Fruit fly (Drosophila melanogaster) whole organism, embryonic: ENCODE measurements around the gene CG13898.

Source experiments
- Asciz ChIP-seq: fragments of 200-800 bp; sonication (Bioruptor generic); optimal IDR thresholded peaks from 2 replicates; lab custom pipeline; 2017; ENCODE audit warnings: missing biosample characterization, mild to moderate bottlenecking, missing genetic modification characterization, missing genetic modification reagents
- BtbVII ChIP-seq: fragments of 200-800 bp; sonication (Bioruptor generic); optimal IDR thresholded peaks from 3 replicates; lab custom pipeline; 2017; ENCODE audit warnings: missing biosample characterization, mild to moderate bottlenecking, missing genetic modification characterization
- CG11247 ChIP-seq: fragments of 200-800 bp; sonication (Bioruptor generic); IDR thresholded peaks from 2 replicates; pipeline ENCODE4 v1.3.6; 2022; ENCODE audit warnings: missing biosample characterization, missing genetic modification characterization
- CG11456 ChIP-seq: fragments of 200-800 bp; sonication (Bioruptor generic); IDR thresholded peaks from 3 replicates; pipeline ENCODE4 v1.3.6; 2022; ENCODE audit warnings: missing biosample characterization, missing genetic modification characterization
- CG11695 ChIP-seq: fragments of 200-800 bp; sonication (Bioruptor generic); IDR thresholded peaks from 3 replicates; pipeline ENCODE4 v1.3.6; 2022; ENCODE audit warnings: missing biosample characterization, missing genetic modification characterization
- CG13296 ChIP-seq: fragments of 200-800 bp; sonication (Bioruptor generic); optimal IDR thresholded peaks from 3 replicates; lab custom pipeline; 2018; ENCODE audit warnings: missing biosample characterization, mild to moderate bottlenecking, missing genetic modification characterization
- CG14014 ChIP-seq: fragments of 200-800 bp; sonication (Bioruptor generic); IDR thresholded peaks from 2 replicates; pipeline ENCODE4 v1.3.6; 2022; ENCODE audit warnings: missing biosample characterization, missing genetic modification characterization
- CG1602 ChIP-seq: fragments of 200-800 bp; sonication (Bioruptor generic); optimal IDR thresholded peaks from 3 replicates; lab custom pipeline; 2016; ENCODE audit warnings: missing biosample characterization, missing genetic modification characterization
- CG1647 ChIP-seq: fragments of 200-800 bp; sonication (Bioruptor generic); optimal IDR thresholded peaks from 3 replicates; lab custom pipeline; 2016; ENCODE audit warnings: missing biosample characterization, missing genetic modification characterization
- CG16815 ChIP-seq: fragments of 200-800 bp; sonication (Bioruptor generic); optimal IDR thresholded peaks from 3 replicates; lab custom pipeline; 2017; ENCODE audit warnings: missing biosample characterization, mild to moderate bottlenecking, missing genetic modification characterization
- CG17612 ChIP-seq: fragments of 200-800 bp; sonication (Bioruptor generic); IDR thresholded peaks from 2 replicates; pipeline ENCODE4 v1.3.6; 2022; ENCODE audit warnings: missing biosample characterization, missing genetic modification characterization
- CG2202 ChIP-seq: fragments of 200-800 bp; sonication (Bioruptor generic); optimal IDR thresholded peaks from 2 replicates; lab custom pipeline; 2018; ENCODE audit warnings: missing biosample characterization, mild to moderate bottlenecking, missing genetic modification characterization
- CG2678 ChIP-seq: fragments of 200-800 bp; sonication (Bioruptor generic); optimal IDR thresholded peaks from 3 replicates; lab custom pipeline; 2019; ENCODE audit warnings: missing biosample characterization, mild to moderate bottlenecking, missing genetic modification characterization, moderate library complexity
- CG2875 ChIP-seq: fragments of 200-800 bp; sonication (Bioruptor generic); optimal IDR thresholded peaks from 2 replicates; lab custom pipeline; 2017; ENCODE audit warnings: missing biosample characterization, mild to moderate bottlenecking, missing genetic modification characterization, missing genetic modification reagents
- CG3065 ChIP-seq: fragments of 200-800 bp; sonication (Bioruptor generic); optimal IDR thresholded peaks from 2 replicates; lab custom pipeline; 2016; ENCODE audit warnings: missing biosample characterization, missing genetic modification characterization
- CG34422 ChIP-seq: fragments of 200-800 bp; sonication (Bioruptor generic); IDR thresholded peaks from 3 replicates; pipeline ENCODE4 v1.3.6; 2022; ENCODE audit warnings: missing biosample characterization, missing genetic modification characterization
- CG4360 ChIP-seq: fragments of 200-800 bp; sonication (Bioruptor generic); IDR thresholded peaks from 2 replicates; pipeline ENCODE4 v1.3.6; 2022; ENCODE audit warnings: missing biosample characterization, missing genetic modification characterization
- CG4820 ChIP-seq: fragments of 200-800 bp; sonication (Bioruptor generic); optimal IDR thresholded peaks from 3 replicates; lab custom pipeline; 2016; ENCODE audit warnings: missing biosample characterization, missing genetic modification characterization
- CG6654 ChIP-seq: fragments of 200-800 bp; sonication (Bioruptor generic); optimal IDR thresholded peaks from 2 replicates; lab custom pipeline; 2017; ENCODE audit warnings: missing biosample characterization, mild to moderate bottlenecking, missing genetic modification characterization
- CG6683 ChIP-seq: fragments of 200-800 bp; sonication (Bioruptor generic); optimal IDR thresholded peaks from 2 replicates; lab custom pipeline; 2017; ENCODE audit warnings: missing biosample characterization, mild to moderate bottlenecking, missing genetic modification characterization, missing genetic modification reagents
- CG7745 ChIP-seq: fragments of 200-800 bp; sonication (Bioruptor generic); optimal IDR thresholded peaks from 2 replicates; lab custom pipeline; 2018; ENCODE audit warnings: missing biosample characterization, mild to moderate bottlenecking, missing genetic modification characterization, moderate library complexity
- CG7928 ChIP-seq: fragments of 200-800 bp; sonication (Bioruptor generic); optimal IDR thresholded peaks from 2 replicates; lab custom pipeline; 2017; ENCODE audit warnings: missing biosample characterization, mild to moderate bottlenecking, missing genetic modification characterization
- CG8290 ChIP-seq, 3 experiments: fragments of 200-800 bp; sonication (Bioruptor generic); optimal IDR thresholded peaks; 2 replicates each; lab custom pipeline; 2016 to 2019; ENCODE audit warnings: missing biosample characterization in 3 of 3, missing genetic modification characterization in 3 of 3, mild to moderate bottlenecking in 2 of 3, moderate library complexity in 1 of 3
- D ChIP-seq, 2 experiments: fragments of 200-800 bp in 1 of 2; fragments of >200 bp in 1 of 2; sonication (Bioruptor generic) in 1 of 2; optimal IDR thresholded peaks; 2 replicates in 1 of 2; 3 replicates in 1 of 2; lab custom pipeline; 2017; ENCODE audit warnings: mild to moderate bottlenecking in 1 of 2, missing biosample characterization in 1 of 2, missing genetic modification characterization in 1 of 2, missing genetic modification reagents in 1 of 2
- Dad ChIP-seq: fragments of 200-800 bp; sonication (Bioruptor generic); optimal IDR thresholded peaks from 3 replicates; lab custom pipeline; 2016; ENCODE audit warnings: missing biosample characterization, missing genetic modification characterization
- Dp ChIP-seq: fragments of 200-800 bp; sonication (Bioruptor generic); optimal IDR thresholded peaks from 2 replicates; lab custom pipeline; 2018; ENCODE audit warnings: missing biosample characterization, mild to moderate bottlenecking, missing genetic modification characterization, moderate library complexity
- Fer1 ChIP-seq: fragments of 200-800 bp; sonication (Bioruptor generic); optimal IDR thresholded peaks from 2 replicates; lab custom pipeline; 2017; ENCODE audit warnings: missing biosample characterization, mild to moderate bottlenecking, missing genetic modification characterization
- Hand ChIP-seq: fragments of 200-800 bp; sonication (Bioruptor generic); optimal IDR thresholded peaks from 2 replicates; lab custom pipeline; 2017; ENCODE audit warnings: mild to moderate bottlenecking, missing biosample characterization, missing genetic modification reagents, missing genetic modification characterization
- Hsf ChIP-seq: fragments of 200-800 bp; sonication (Bioruptor generic); optimal IDR thresholded peaks from 3 replicates; lab custom pipeline; 2016; ENCODE audit warnings: missing biosample characterization, missing genetic modification characterization
- Lhr ChIP-seq: fragments of 200-800 bp; sonication (Bioruptor generic); optimal IDR thresholded peaks from 3 replicates; lab custom pipeline; 2017; ENCODE audit warnings: mild to moderate bottlenecking, missing biosample characterization, missing genetic modification reagents, missing genetic modification characterization
- Mes4 ChIP-seq: fragments of 200-800 bp; sonication (Bioruptor generic); optimal IDR thresholded peaks from 2 replicates; lab custom pipeline; 2016; ENCODE audit warnings: missing biosample characterization, missing genetic modification characterization
- NC2α ChIP-seq: fragments of 200-800 bp; sonication (Bioruptor generic); optimal IDR thresholded peaks from 2 replicates; lab custom pipeline; 2016; ENCODE audit warnings: missing biosample characterization, missing genetic modification characterization
- Opbp ChIP-seq: fragments of 200-800 bp; sonication (Bioruptor generic); IDR thresholded peaks from 3 replicates; pipeline ENCODE4 v1.3.6; 2022; ENCODE audit warnings: missing biosample characterization, missing genetic modification characterization; ENCODE audit not compliant: partially characterized antibody
- Sox100B ChIP-seq: fragments of 200-800 bp; sonication (Bioruptor generic); optimal IDR thresholded peaks from 3 replicates; lab custom pipeline; 2018; ENCODE audit warnings: missing biosample characterization, mild to moderate bottlenecking, missing genetic modification characterization
- Sry-β ChIP-seq: fragments of 200-800 bp; sonication (Bioruptor generic); optimal IDR thresholded peaks from 2 replicates; lab custom pipeline; 2018; ENCODE audit warnings: missing biosample characterization, mild to moderate bottlenecking, missing genetic modification characterization, moderate library complexity
- Taf1 ChIP-seq: fragments of 200-800 bp; sonication (Bioruptor generic); IDR thresholded peaks from 2 replicates; pipeline ENCODE4 v1.3.6; 2022; ENCODE audit warnings: missing biosample characterization, missing genetic modification characterization
- bab2 ChIP-seq: fragments of 200-800 bp; sonication (Bioruptor generic); optimal IDR thresholded peaks from 2 replicates; lab custom pipeline; 2016; ENCODE audit warnings: missing biosample characterization, missing genetic modification characterization
- cg ChIP-seq: fragments of 200-800 bp; sonication (Bioruptor generic); optimal IDR thresholded peaks from 3 replicates; lab custom pipeline; 2019; ENCODE audit warnings: missing biosample characterization, mild to moderate bottlenecking, missing genetic modification characterization, moderate library complexity
- dmrt11E ChIP-seq: fragments of 200-800 bp; sonication (Bioruptor generic); optimal IDR thresholded peaks from 3 replicates; lab custom pipeline; 2018; ENCODE audit warnings: missing biosample characterization, mild to moderate bottlenecking, missing genetic modification characterization, moderate library complexity
- ewg ChIP-seq: fragments of 200-800 bp; sonication (Bioruptor generic); optimal IDR thresholded peaks from 3 replicates; lab custom pipeline; 2017; ENCODE audit warnings: mild to moderate bottlenecking, missing biosample characterization, missing genetic modification reagents, missing genetic modification characterization
- gt ChIP-seq: fragments of 200-800 bp; sonication (Bioruptor generic); IDR thresholded peaks from 2 replicates; pipeline ENCODE4 v1.3.6; 2022; ENCODE audit warnings: missing biosample characterization, missing genetic modification characterization
- ind ChIP-seq: fragments of 200-800 bp; sonication (Bioruptor generic); optimal IDR thresholded peaks from 3 replicates; lab custom pipeline; 2016; ENCODE audit warnings: missing biosample characterization, missing genetic modification characterization
- lmd ChIP-seq: fragments of 200-800 bp; sonication (Bioruptor generic); IDR thresholded peaks from 2 replicates; pipeline ENCODE4 v1.3.6; 2022; ENCODE audit warnings: missing biosample characterization, missing genetic modification characterization
- nom ChIP-seq: fragments of 200-800 bp; sonication (Bioruptor generic); optimal IDR thresholded peaks from 2 replicates; lab custom pipeline; 2017; ENCODE audit warnings: missing biosample characterization, missing genetic modification characterization, mild to moderate bottlenecking, moderate library complexity, missing genetic modification reagents
- ranshi ChIP-seq: fragments of 200-800 bp; sonication (Bioruptor generic); IDR thresholded peaks from 2 replicates; pipeline ENCODE4 v1.3.6; 2022; ENCODE audit warnings: missing biosample characterization, missing genetic modification characterization
- ro ChIP-seq: fragments of 200-800 bp; sonication (Bioruptor generic); IDR thresholded peaks from 2 replicates; pipeline ENCODE4 v1.3.6; 2022; ENCODE audit warnings: missing biosample characterization, missing genetic modification characterization
- run ChIP-seq: fragments of 200-800 bp; sonication (Bioruptor generic); optimal IDR thresholded peaks from 3 replicates; lab custom pipeline; 2018; ENCODE audit warnings: missing biosample characterization, mild to moderate bottlenecking, missing genetic modification characterization
- schlank ChIP-seq: fragments of 200-800 bp; sonication (Bioruptor generic); optimal IDR thresholded peaks from 2 replicates; lab custom pipeline; 2018; ENCODE audit warnings: missing biosample characterization, mild to moderate bottlenecking, missing genetic modification characterization

The CG13898 gene

DNA sequence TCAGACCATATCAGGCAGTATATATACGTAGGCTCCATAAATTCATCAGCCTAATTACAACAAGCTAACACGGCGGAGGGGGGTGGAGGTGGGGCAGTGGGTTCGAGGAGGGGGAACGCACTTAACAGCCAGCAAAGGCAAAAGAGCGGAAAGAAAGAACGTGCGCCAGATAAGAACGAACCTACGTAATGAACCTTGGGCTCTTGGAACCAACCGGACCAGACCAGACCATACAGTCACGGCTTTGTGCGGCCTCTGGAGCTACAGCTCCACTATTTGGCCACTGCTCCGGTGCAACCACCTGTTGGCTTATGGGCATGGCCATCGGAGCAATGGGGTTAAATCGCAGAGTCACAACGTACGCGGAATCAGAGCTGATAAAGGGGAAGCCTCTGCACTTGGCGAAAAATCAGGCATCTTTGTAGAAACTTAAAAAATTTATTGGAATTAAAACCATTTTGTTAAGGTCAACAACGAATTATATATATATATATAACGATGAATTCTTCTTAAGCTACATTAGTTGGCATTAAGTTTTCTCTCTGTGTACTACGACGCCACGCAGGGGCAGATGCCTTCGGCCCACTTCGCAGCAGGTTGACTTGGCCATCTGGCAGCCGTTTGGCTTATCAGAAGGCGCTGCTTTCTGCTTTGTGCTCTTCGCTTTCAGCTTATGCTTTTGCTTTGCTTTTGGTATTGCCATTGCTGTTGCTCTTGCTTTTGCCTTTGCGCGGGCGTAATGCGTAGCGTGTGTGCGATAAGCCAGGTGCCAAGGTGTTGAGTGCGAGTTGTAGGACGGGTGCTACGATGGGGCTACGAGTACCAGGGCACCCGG, 22.8 kb downstream of the CG13898 start (continued):
- TF ChIP-seq CG8290 (GFP tag; optimal IDR thresholded peaks at IDR 0.05; lab: Kevin White, UChicago) (peak; percentile 60), CG8290 (tag; optimal IDR thresholded peaks at IDR 0.05; lab: Kevin White, UChicago) (peak in 1 of 2 experiments; percentile 63), ranshi (GFP tag; lab: Robert Waterston, UW) (peak; percentile 98), CG3065 (peak; percentile 88), Mes4 (GFP tag; lab: Kevin White, UChicago) (no peak), Lhr (GFP tag; lab: Kevin White, UChicago) (peak; percentile 68), bab2 (peak; percentile 85), Asciz (GFP tag; lab: Kevin White, UChicago) (peak; percentile 81), CG11247 (GFP tag; lab: Robert Waterston, UW) (peak; percentile 97), Sry-β (GFP tag; lab: Kevin White, UChicago) (no peak), Opbp (GFP tag; lab: Robert Waterston, UW) (no peak), CG11456 (GFP tag; lab: Robert Waterston, UW) (peak; percentile 96), Sox100B (peak; percentile 86), ind (peak; percentile 84), schlank (peak; percentile 82), CG2875 (GFP tag; lab: Kevin White, UChicago) (peak; percentile 84), Dp (peak; percentile 1), Fer1 (peak; percentile 93), CG14014 (GFP tag; lab: Robert Waterston, UW) (peak; percentile 97), Dad (GFP tag; lab: Kevin White, UChicago) (peak; percentile 85), CG7928 (peak; percentile 59), CG4820 (GFP tag; lab: Kevin White, UChicago) (peak; percentile 82), lmd (GFP tag; lab: Robert Waterston, UW) (peak; percentile 95), CG11695 (GFP tag; lab: Robert Waterston, UW) (peak; percentile 96), ro (GFP tag; lab: Robert Waterston, UW) (peak; percentile 87), run (tag; lab: Kevin White, UChicago) (peak; percentile 70), CG34422 (GFP tag; lab: Robert Waterston, UW) (peak; percentile 97), D (optimal IDR thresholded peaks at IDR 0.05; lab: Kevin White, UChicago) (no peak), D (GFP tag; optimal IDR thresholded peaks at IDR 0.05; lab: Kevin White, UChicago) (peak; percentile 78), CG2678 (peak; percentile 92), CG13296 (GFP tag; lab: Kevin White, UChicago) (peak; percentile 88), CG16815 (GFP tag; lab: Kevin White, UChicago) (peak; percentile 86), CG2202 (tag; lab: Kevin White, UChicago) (peak; percentile 73), Hand (GFP tag; lab: Kevin White, UChicago) (peak; percentile 94), ewg (GFP tag; lab: Kevin White, UChicago) (peak; percentile 81), Taf1 (GFP tag; lab: Robert Waterston, UW) (peak; percentile 96), gt (GFP tag; lab: Robert Waterston, UW) (peak; percentile 89), dmrt11E (tag; lab: Kevin White, UChicago) (peak; percentile 79), CG1602 (peak; percentile 91), CG17612 (GFP tag; lab: Robert Waterston, UW) (peak; percentile 82), CG6654 (GFP tag; lab: Kevin White, UChicago) (peak; percentile 43), cg (GFP tag; lab: Kevin White, UChicago) (no peak), nom (GFP tag; lab: Kevin White, UChicago) (peak; percentile 70), CG7745 (tag; lab: Kevin White, UChicago) (no peak), CG4360 (GFP tag; lab: Robert Waterston, UW) (peak; percentile 65), Hsf (GFP tag; lab: Kevin White, UChicago) (peak; percentile 84), CG6683 (GFP tag; lab: Kevin White, UChicago) (peak; percentile 88), CG1647 (peak; percentile 70), NC2α (no peak), BtbVII (peak; percentile 87)
